ENCODE assay signal across 1 fruit fly cellular context in genomic region chr3R:15330472-15330871, dm6.
TF ChIP-seq lines count a peak whose summit lies in the region.

mRpL9 (plus strand) TSS chr3R:15330738.

TF ChIP-seq in whole organism, embryonic, 481 proteins besides CTCF, POLR2A, EP300 and RAD21 (continued from another document):
- TF ChIP-seq CG14014 (GFP tag; IDR thresholded peaks at IDR 0.05; lab: Robert Waterston, UW) = no peak
- peak; percentile 46 for TF ChIP-seq CG12659 (GFP tag; optimal IDR thresholded peaks at IDR 0.05; lab: Kevin White, UChicago)
- no peak for TF ChIP-seq crol (GFP tag; IDR thresholded peaks at IDR 0.05; lab: Robert Waterston, UW)
- TF ChIP-seq mam (GFP tag; optimal IDR thresholded peaks at IDR 0.05; lab: Kevin White, UChicago) = peak; percentile 40
- TF ChIP-seq CG6254 (GFP tag; optimal IDR thresholded peaks at IDR 0.05; lab: Kevin White, UChicago) = no peak
- TF ChIP-seq CG11560 (tag; IDR thresholded peaks at IDR 0.05; lab: Robert Waterston, UW) = no peak
- peak; percentile 21 for TF ChIP-seq ind (GFP tag; optimal IDR thresholded peaks at IDR 0.05; lab: Kevin White, UChicago)
- TF ChIP-seq CG32532 (GFP tag; IDR thresholded peaks at IDR 0.05; lab: Robert Waterston, UW) = peak; percentile 51; the same call in 1 of the 2 replicates
- TF ChIP-seq CG4404 (GFP tag; IDR thresholded peaks at IDR 0.05; lab: Robert Waterston, UW) = no peak
- TF ChIP-seq Hsf (GFP tag; optimal IDR thresholded peaks at IDR 0.05; lab: Kevin White, UChicago) = no peak
- peak; percentile 26; the same call in 1 of the 2 replicates for TF ChIP-seq amos (GFP tag; IDR thresholded peaks at IDR 0.05; lab: Robert Waterston, UW; ENCODE audit: partially characterized antibody)
- no peak for TF ChIP-seq CG10274 (GFP tag; optimal IDR thresholded peaks at IDR 0.05; lab: Kevin White, UChicago)
- no peak for TF ChIP-seq Dip2 (GFP tag; IDR thresholded peaks at IDR 0.05; lab: Robert Waterston, UW)
- TF ChIP-seq cas (GFP tag; IDR thresholded peaks at IDR 0.05; lab: Robert Waterston, UW) = no peak
- no peak for TF ChIP-seq Neu2 (GFP tag; optimal IDR thresholded peaks at IDR 0.05; lab: Kevin White, UChicago; ENCODE audit: borderline replicate concordance)
- TF ChIP-seq klu (GFP tag; IDR thresholded peaks at IDR 0.05; lab: Robert Waterston, UW) = no peak
- no peak for TF ChIP-seq pan (optimal IDR thresholded peaks at IDR 0.05; lab: Kevin White, UChicago)
- peak in 1 of 2 experiments; percentile 16 for TF ChIP-seq pan (GFP tag; optimal IDR thresholded peaks at IDR 0.05 in 1 of 2, IDR thresholded peaks at IDR 0.05 in 1 of 2)
- TF ChIP-seq CG2116 (GFP tag; optimal IDR thresholded peaks at IDR 0.05; lab: Kevin White, UChicago) = peak; percentile 16
- TF ChIP-seq Six4 (GFP tag; optimal IDR thresholded peaks at IDR 0.05; lab: Kevin White, UChicago) = no peak
- peak; percentile 95 for TF ChIP-seq CG3995 (GFP tag; optimal IDR thresholded peaks at IDR 0.05; lab: Kevin White, UChicago)
- no peak for TF ChIP-seq bigmax (GFP tag; optimal IDR thresholded peaks at IDR 0.05; lab: Kevin White, UChicago)
- peak; percentile 31 for TF ChIP-seq gfzf (GFP tag; optimal IDR thresholded peaks at IDR 0.05; lab: Kevin White, UChicago)
- no peak for TF ChIP-seq fru (optimal IDR thresholded peaks at IDR 0.05; lab: Kevin White, UChicago)
- TF ChIP-seq CG11695 (GFP tag; IDR thresholded peaks at IDR 0.05; lab: Robert Waterston, UW) = no peak
- no peak for TF ChIP-seq ssp (GFP tag; IDR thresholded peaks at IDR 0.05; lab: Robert Waterston, UW)
- TF ChIP-seq CG11247 (GFP tag; IDR thresholded peaks at IDR 0.05; lab: Robert Waterston, UW) = no peak
- TF ChIP-seq Hmr (GFP tag; optimal IDR thresholded peaks at IDR 0.05; lab: Kevin White, UChicago) = no peak
- TF ChIP-seq CG32767 (GFP tag; IDR thresholded peaks at IDR 0.05; lab: Robert Waterston, UW) = no peak
- TF ChIP-seq CG2129 (GFP tag; IDR thresholded peaks at IDR 0.05; lab: Robert Waterston, UW; ENCODE audit: partially characterized antibody) = no peak
- no peak for TF ChIP-seq stc (GFP tag; IDR thresholded peaks at IDR 0.05; lab: Robert Waterston, UW)
- no peak for TF ChIP-seq btn (GFP tag; optimal IDR thresholded peaks at IDR 0.05; lab: Kevin White, UChicago)
- TF ChIP-seq CG14050 (GFP tag; IDR thresholded peaks at IDR 0.05; lab: Robert Waterston, UW) = no peak
- TF ChIP-seq CG4854 (GFP tag; optimal IDR thresholded peaks at IDR 0.05; lab: Kevin White, UChicago) = no peak
- no peak for TF ChIP-seq z (GFP tag; IDR thresholded peaks at IDR 0.05; lab: Robert Waterston, UW)
- no peak for TF ChIP-seq chinmo (GFP tag; IDR thresholded peaks at IDR 0.05; lab: Robert Waterston, UW; ENCODE audit: partially characterized antibody)
- no peak for TF ChIP-seq CG2678 (tag; optimal IDR thresholded peaks at IDR 0.05; lab: Kevin White, UChicago)
- TF ChIP-seq Bdp1 (GFP tag; optimal IDR thresholded peaks at IDR 0.05; lab: Kevin White, UChicago) = no peak
- no peak for TF ChIP-seq run (tag; optimal IDR thresholded peaks at IDR 0.05; lab: Kevin White, UChicago)
- TF ChIP-seq BtbVII (GFP tag; optimal IDR thresholded peaks at IDR 0.05; lab: Kevin White, UChicago) = no peak
- TF ChIP-seq unpg (GFP tag; optimal IDR thresholded peaks at IDR 0.05; lab: Kevin White, UChicago) = no peak
- TF ChIP-seq CG6791 (GFP tag; IDR thresholded peaks at IDR 0.05; lab: Robert Waterston, UW; ENCODE audit: partially characterized antibody) = no peak
- TF ChIP-seq CG17568 (GFP tag; optimal IDR thresholded peaks at IDR 0.05; lab: Kevin White, UChicago) = no peak
- peak; percentile 58 for TF ChIP-seq CG3847 (GFP tag; IDR thresholded peaks at IDR 0.05; lab: Robert Waterston, UW)
- TF ChIP-seq Fer1 (GFP tag; optimal IDR thresholded peaks at IDR 0.05; lab: Kevin White, UChicago) = peak; percentile 20
- TF ChIP-seq mirr (GFP tag; optimal IDR thresholded peaks at IDR 0.05; lab: Kevin White, UChicago) = no peak
- peak; percentile 67 for TF ChIP-seq trem (tag; optimal IDR thresholded peaks at IDR 0.05; lab: Kevin White, UChicago)
- TF ChIP-seq sd (tag; optimal IDR thresholded peaks at IDR 0.05; lab: Kevin White, UChicago) = no peak
- no peak for TF ChIP-seq gcm (GFP tag; optimal IDR thresholded peaks at IDR 0.05; lab: Kevin White, UChicago)
- TF ChIP-seq CG6654 (GFP tag; optimal IDR thresholded peaks at IDR 0.05; lab: Kevin White, UChicago) = no peak
- no peak for TF ChIP-seq chm (GFP tag; IDR thresholded peaks at IDR 0.05; lab: Robert Waterston, UW)
- no peak for TF ChIP-seq CG11696 (GFP tag; IDR thresholded peaks at IDR 0.05; lab: Robert Waterston, UW)
TF ChIP-seq in whole organism, embryonic: peak in this region for 94.
